Worm (Caenorhabditis elegans): Measurements from ENCODE around the gene best-5.

Gene best-5

ce11 chrIII:9669546-9669945 is 20.5 kb downstream of the best-5 start:
- no peak for TF ChIP-seq nhr-76 (tag; optimal IDR thresholded peaks at IDR 0.05)
- no peak for TF ChIP-seq ztf-4 (tag; optimal IDR thresholded peaks at IDR 0.05)
- TF ChIP-seq ztf-11 (tag; optimal IDR thresholded peaks at IDR 0.05), result no peak
- TF ChIP-seq ceh-16 (tag; optimal IDR thresholded peaks at IDR 0.05), result no peak
- TF ChIP-seq egl-27 (tag; optimal IDR thresholded peaks at IDR 0.05), result no peak
- TF ChIP-seq ceh-82 (tag; optimal IDR thresholded peaks at IDR 0.05), result no peak
- no peak for TF ChIP-seq sea-2 (GFP tag; optimal IDR thresholded peaks at IDR 0.05)
- TF ChIP-seq eor-1 (tag; optimal IDR thresholded peaks at IDR 0.05), result no peak
- no peak for TF ChIP-seq nhr-77 (tag; optimal IDR thresholded peaks at IDR 0.05)

DNA sequence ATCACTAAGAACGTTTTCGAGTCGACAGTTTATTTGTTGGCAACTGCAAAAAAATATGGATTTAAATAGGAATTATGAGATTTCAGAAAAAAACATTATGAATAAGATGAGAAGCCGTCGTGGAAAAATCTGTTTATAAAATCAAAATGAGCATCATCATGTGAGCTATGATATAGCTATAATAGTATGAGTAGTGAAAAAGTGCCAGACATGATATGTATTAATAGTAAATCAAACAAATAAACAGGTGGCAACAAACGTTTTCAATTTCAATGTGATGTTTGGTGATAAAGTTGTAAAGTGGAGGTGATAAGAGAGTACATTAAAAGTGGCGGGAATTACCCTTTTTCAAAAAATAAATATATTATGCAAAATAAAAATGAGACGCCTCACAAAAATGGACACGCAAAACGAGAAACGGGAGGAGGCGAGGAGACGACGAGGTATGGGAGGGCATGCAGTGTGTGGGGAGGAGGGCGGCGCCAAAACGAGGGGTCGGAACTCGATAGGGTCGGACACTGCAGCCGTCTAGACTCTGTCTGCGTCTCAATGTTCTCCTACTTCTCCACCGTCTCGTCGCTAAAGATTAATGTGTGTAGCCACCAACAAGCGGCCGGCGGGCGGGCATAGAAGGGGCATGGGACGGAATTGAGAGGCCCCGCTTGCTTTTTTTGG is 22.3 kb downstream of the best-5 start, which contains the start of gene C07A9.9:
Gene C07A9.9, minus strand, starts transcription at position 51 of the 675 bp plus-strand sequence.
- no peak for TF ChIP-seq ZK546.5 (tag; optimal IDR thresholded peaks at IDR 0.05)
- TF ChIP-seq mdl-1 (tag; optimal IDR thresholded peaks at IDR 0.05), result peak; percentile 35
- TF ChIP-seq nhr-67 (tag; optimal IDR thresholded peaks at IDR 0.05), result no peak
- peak; percentile 81 for TF ChIP-seq elt-2 (tag; optimal IDR thresholded peaks at IDR 0.05)
- peak; percentile 26 for TF ChIP-seq lsy-12 (tag; optimal IDR thresholded peaks at IDR 0.05)
- peak; percentile 27 for TF ChIP-seq egl-5 (tag; optimal IDR thresholded peaks at IDR 0.05)
- TF ChIP-seq R02D3.7 (tag; optimal IDR thresholded peaks at IDR 0.05), result no peak
- no peak for TF ChIP-seq nhr-12 (tag; optimal IDR thresholded peaks at IDR 0.05)
- peak; percentile 39 for TF ChIP-seq egl-27 (tag; optimal IDR thresholded peaks at IDR 0.05)
- peak; percentile 35 for TF ChIP-seq nhr-23 (tag; optimal IDR thresholded peaks at IDR 0.05)
- TF ChIP-seq ceh-16 (tag; optimal IDR thresholded peaks at IDR 0.05), result no peak
- TF ChIP-seq nhr-28 (tag; optimal IDR thresholded peaks at IDR 0.05), result no peak
- no peak for TF ChIP-seq sea-2 (GFP tag; optimal IDR thresholded peaks at IDR 0.05)
- no peak for TF ChIP-seq nhr-76 (tag; optimal IDR thresholded peaks at IDR 0.05)
- TF ChIP-seq daf-12 (tag; optimal IDR thresholded peaks at IDR 0.05), result no peak
- peak; percentile 24 for TF ChIP-seq pqm-1 (tag; optimal IDR thresholded peaks at IDR 0.05)
- peak; percentile 32 for TF ChIP-seq lin-15B (tag; optimal IDR thresholded peaks at IDR 0.05)
- peak; percentile 63 for TF ChIP-seq elt-1 (tag; optimal IDR thresholded peaks at IDR 0.05)
- no peak for TF ChIP-seq ceh-82 (tag; optimal IDR thresholded peaks at IDR 0.05)
- peak; percentile 97 for TF ChIP-seq hmg-11 (tag; optimal IDR thresholded peaks at IDR 0.05)
- TF ChIP-seq ztf-11 (tag; optimal IDR thresholded peaks at IDR 0.05), result no peak
- TF ChIP-seq nfya-1 (tag; optimal IDR thresholded peaks at IDR 0.05; ENCODE audit: insufficient read depth), result peak; percentile 89
- TF ChIP-seq mml-1 (tag; optimal IDR thresholded peaks at IDR 0.05), result no peak
- peak; percentile 34 for TF ChIP-seq jun-1 (tag; optimal IDR thresholded peaks at IDR 0.05)
- no peak for TF ChIP-seq elt-3 (tag; optimal IDR thresholded peaks at IDR 0.05)
- TF ChIP-seq lin-39 (tag; optimal IDR thresholded peaks at IDR 0.05), result peak; percentile 97
- TF ChIP-seq nhr-25 (tag; optimal IDR thresholded peaks at IDR 0.05), result peak; percentile 65
- peak; percentile 46 for TF ChIP-seq nhr-43 (tag; optimal IDR thresholded peaks at IDR 0.05; ENCODE audit: poor library complexity, severe bottlenecking)
- no peak for TF ChIP-seq ztf-4 (tag; optimal IDR thresholded peaks at IDR 0.05)
- peak; percentile 31 for TF ChIP-seq ceh-28 (tag; optimal IDR thresholded peaks at IDR 0.05)
- no peak for TF ChIP-seq ceh-9 (tag; optimal IDR thresholded peaks at IDR 0.05)
- peak; percentile 70 for TF ChIP-seq pha-4 (tag; optimal IDR thresholded peaks at IDR 0.05)
- no peak for TF ChIP-seq fos-1 (tag; optimal IDR thresholded peaks at IDR 0.05)
- peak; percentile 50 for TF ChIP-seq tbx-2 (tag; optimal IDR thresholded peaks at IDR 0.05)
- no peak for TF ChIP-seq nhr-237 (tag; optimal IDR thresholded peaks at IDR 0.05)
- no peak for TF ChIP-seq unc-39 (tag; optimal IDR thresholded peaks at IDR 0.05)
- TF ChIP-seq fkh-10 (GFP tag; optimal IDR thresholded peaks at IDR 0.05), result peak; percentile 33
- no peak for TF ChIP-seq nhr-77 (tag; optimal IDR thresholded peaks at IDR 0.05)
- no peak for TF ChIP-seq skn-1 (tag; optimal IDR thresholded peaks at IDR 0.05)
- TF ChIP-seq zag-1 (tag; optimal IDR thresholded peaks at IDR 0.05), result no peak
- no peak for TF ChIP-seq fkh-2 (tag; optimal IDR thresholded peaks at IDR 0.05)
- no peak for TF ChIP-seq aly-2 (tag; optimal IDR thresholded peaks at IDR 0.05)
- TF ChIP-seq unc-62 (GFP tag; optimal IDR thresholded peaks at IDR 0.05), result peak; percentile 31
- no peak for TF ChIP-seq nhr-11 (tag; optimal IDR thresholded peaks at IDR 0.05)
- peak; percentile 53 for TF ChIP-seq snpc-4 (tag; optimal IDR thresholded peaks at IDR 0.05)
- no peak for TF ChIP-seq eor-1 (tag; optimal IDR thresholded peaks at IDR 0.05)
- TF ChIP-seq ama-1 (optimal IDR thresholded peaks at IDR 0.05), result no peak
